Fruit fly (Drosophila melanogaster): Measurements from ENCODE around the gene RpS28-like.

The RpS28-like gene

dm6 chr2L:9447816-9448215 lies 11.2 kb downstream of the RpS28-like start (continued):
- TF ChIP-seq Blimp-1 (GFP tag; optimal IDR thresholded peaks at IDR 0.05) (no peak), CG8119 (GFP tag; IDR thresholded peaks at IDR 0.05) (peak; percentile 73), CG1621 (tag; optimal IDR thresholded peaks at IDR 0.05) (peak; percentile 19), CG6854 (GFP tag; optimal IDR thresholded peaks at IDR 0.05) (no peak), Lpt (GFP tag; optimal IDR thresholded peaks at IDR 0.05) (peak; percentile 47), dsx (GFP tag; optimal IDR thresholded peaks at IDR 0.05; ENCODE audit: poor library complexity, severe bottlenecking) (peak; percentile 54), CG6792 (GFP tag; optimal IDR thresholded peaks at IDR 0.05) (peak; percentile 39), CG10631 (GFP tag; optimal IDR thresholded peaks at IDR 0.05) (peak; percentile 68)

DNA sequence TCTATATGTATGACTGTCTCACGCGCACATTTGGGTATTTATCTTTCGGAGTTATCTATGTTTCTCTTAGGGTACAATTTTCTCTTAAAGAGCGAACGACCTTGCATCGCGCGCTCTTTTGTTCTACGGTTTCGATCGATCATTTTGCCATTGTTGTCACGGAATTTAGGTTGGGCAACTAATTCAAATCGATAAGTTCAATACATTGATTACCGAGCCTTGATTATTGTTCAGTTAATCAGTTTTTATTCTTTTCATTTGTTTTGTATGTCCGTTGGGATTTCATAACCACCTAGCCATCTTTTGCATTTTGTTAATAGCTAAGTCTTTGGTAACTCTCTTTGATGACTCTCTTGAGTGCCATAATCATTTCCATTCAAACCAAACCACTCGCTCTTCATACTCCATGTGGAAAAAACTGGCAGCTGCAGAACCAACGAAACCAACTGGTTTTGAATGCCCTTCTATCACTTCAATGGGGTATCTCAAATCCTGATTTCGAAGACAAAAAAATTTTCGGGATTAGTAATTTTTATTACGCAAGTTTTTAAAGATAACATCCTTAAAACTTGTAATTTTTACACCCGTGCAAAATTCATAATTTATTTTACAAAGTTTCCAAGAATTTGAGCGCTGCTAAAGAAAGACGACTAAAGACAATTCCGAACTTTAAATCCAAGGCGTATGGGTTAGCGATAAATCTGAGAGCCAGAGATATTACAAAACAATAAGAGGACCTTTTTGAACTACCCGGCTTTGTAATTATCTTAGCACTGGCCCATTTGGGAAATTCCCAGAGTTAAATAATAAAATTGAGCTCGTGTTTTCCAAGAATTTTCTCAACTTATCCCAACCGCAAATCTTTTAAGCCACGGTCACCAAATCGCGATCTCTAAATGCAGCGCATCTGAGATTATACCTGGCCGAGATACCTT lies 12.0 kb downstream of the RpS28-like start:
- TF ChIP-seq CG1621 (tag; optimal IDR thresholded peaks at IDR 0.05) (no peak), Sox102F (GFP tag; optimal IDR thresholded peaks at IDR 0.05) (no peak), fkh (GFP tag; optimal IDR thresholded peaks at IDR 0.05) (no peak), pdm3 (GFP tag; optimal IDR thresholded peaks at IDR 0.05) (no peak), CG3919 (GFP tag; optimal IDR thresholded peaks at IDR 0.05) (no peak), net (GFP tag; optimal IDR thresholded peaks at IDR 0.05) (no peak), CG10631 (GFP tag; optimal IDR thresholded peaks at IDR 0.05) (no peak), vri (GFP tag; optimal IDR thresholded peaks at IDR 0.05) (peak; percentile 75), CG10669 (GFP tag; optimal IDR thresholded peaks at IDR 0.05) (no peak), salr (GFP tag; optimal IDR thresholded peaks at IDR 0.05) (peak in 1 of 2 experiments; percentile 37), CG4318 (GFP tag; optimal IDR thresholded peaks at IDR 0.05) (peak; percentile 15), Hr4 (GFP tag; optimal IDR thresholded peaks at IDR 0.05) (peak; percentile 19), Hr39 (GFP tag; optimal IDR thresholded peaks at IDR 0.05) (peak; percentile 57), CG8119 (GFP tag; IDR thresholded peaks at IDR 0.05) (no peak), OdsH (GFP tag; optimal IDR thresholded peaks at IDR 0.05) (peak; percentile 20), fd59A (GFP tag; optimal IDR thresholded peaks at IDR 0.05) (no peak), Ets21C (GFP tag; optimal IDR thresholded peaks at IDR 0.05) (no peak), CG31627 (GFP tag; optimal IDR thresholded peaks at IDR 0.05) (peak; percentile 39), CG9139 (GFP tag; optimal IDR thresholded peaks at IDR 0.05) (no peak), CG11294 (GFP tag; IDR thresholded peaks at IDR 0.05) (no peak), ss (GFP tag; optimal IDR thresholded peaks at IDR 0.05) (no peak), fd85E (GFP tag; optimal IDR thresholded peaks at IDR 0.05) (no peak), CG34406 (GFP tag; optimal IDR thresholded peaks at IDR 0.05) (no peak), Met (GFP tag; optimal IDR thresholded peaks at IDR 0.05) (peak; percentile 25), dsx (GFP tag; optimal IDR thresholded peaks at IDR 0.05; ENCODE audit: poor library complexity, severe bottlenecking) (no peak), Smox (GFP tag; optimal IDR thresholded peaks at IDR 0.05) (peak; percentile 25), CG8632 (GFP tag; optimal IDR thresholded peaks at IDR 0.05) (peak; percentile 50), Blimp-1 (GFP tag; optimal IDR thresholded peaks at IDR 0.05) (no peak), CG11902 (GFP tag; optimal IDR thresholded peaks at IDR 0.05) (peak; percentile 30), CG6808 (GFP tag; optimal IDR thresholded peaks at IDR 0.05) (peak; percentile 31), CG6854 (GFP tag; optimal IDR thresholded peaks at IDR 0.05) (no peak), Sox14 (GFP tag; optimal IDR thresholded peaks at IDR 0.05) (no peak), Sox15 (GFP tag; optimal IDR thresholded peaks at IDR 0.05) (peak; percentile 31), CG6163 (GFP tag; IDR thresholded peaks at IDR 0.05) (no peak), CG6792 (GFP tag; optimal IDR thresholded peaks at IDR 0.05) (no peak), CG11762 (GFP tag; optimal IDR thresholded peaks at IDR 0.05; ENCODE audit: insufficient read depth) (no peak), Gug (GFP tag; IDR thresholded peaks at IDR 0.05) (no peak), achi (GFP tag; optimal IDR thresholded peaks at IDR 0.05) (no peak), lz (GFP tag; optimal IDR thresholded peaks at IDR 0.05) (peak; percentile 66), topi (GFP tag; optimal IDR thresholded peaks at IDR 0.05) (peak; percentile 60), CG32006 (GFP tag; optimal IDR thresholded peaks at IDR 0.05) (peak; percentile 43), Eip78C (GFP tag) (peak; percentile 51), Hr38 (GFP tag; optimal IDR thresholded peaks at IDR 0.05) (no peak), CG3032 (tag; optimal IDR thresholded peaks at IDR 0.05) (no peak), eg (GFP tag; IDR thresholded peaks at IDR 0.05) (peak; percentile 4; the same call in 2 of the 3 replicates), Eip75B (GFP tag; optimal IDR thresholded peaks at IDR 0.05) (peak; percentile 70)
